Worm (Caenorhabditis elegans): ENCODE measurements around the gene F56D6.23.

Gene F56D6.23

DNA sequence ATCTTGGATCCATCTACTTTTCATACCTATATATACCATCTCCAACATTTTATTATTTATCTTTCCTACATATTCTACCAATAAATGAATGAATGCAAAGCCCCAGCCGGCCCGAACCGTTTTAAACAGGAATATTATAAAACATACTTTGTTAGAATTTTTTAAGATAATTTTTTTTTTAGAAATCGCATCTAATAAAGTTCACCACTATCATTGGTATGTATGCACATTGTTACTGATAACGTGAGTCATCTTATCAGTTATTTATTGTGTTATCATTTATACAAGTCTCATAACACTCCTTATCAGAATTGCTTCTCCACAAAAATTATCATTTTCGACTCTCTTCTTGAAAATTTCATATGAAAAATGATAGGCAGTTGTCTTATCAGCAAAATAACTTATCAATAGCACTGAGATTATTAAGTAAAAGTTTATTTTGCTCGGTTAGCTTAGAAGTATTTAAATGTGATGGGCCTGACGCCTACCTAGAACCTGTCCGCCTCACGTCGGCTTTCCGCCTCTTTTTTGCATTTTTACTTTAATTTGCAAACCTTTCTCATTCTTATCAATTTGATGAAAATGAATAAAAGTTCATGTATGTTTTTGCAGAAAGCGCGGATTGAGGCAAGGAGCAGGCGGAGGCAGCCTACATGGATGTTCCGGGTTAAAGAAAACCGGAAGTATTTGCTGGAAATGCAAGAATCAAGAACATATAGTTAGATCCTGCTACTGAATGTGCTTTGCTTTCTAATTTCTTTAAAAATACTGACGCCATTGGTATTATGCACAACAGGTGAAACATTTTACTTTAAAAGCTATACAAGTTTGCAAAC is 18.3 kb upstream of the F56D6.23 start, which contains the start of gene srz-62:
Gene srz-62, plus strand, starts transcription at position 786 of the 836 bp plus-strand sequence.
- no peak for TF ChIP-seq scrt-1 (GFP tag; IDR thresholded peaks at IDR 0.05)
- TF ChIP-seq tbx-37 (GFP tag; conservative IDR thresholded peaks at IDR 0.05) = no peak
- TF ChIP-seq aly-1 (tag; optimal IDR thresholded peaks at IDR 0.05) = no peak
- no peak for TF ChIP-seq hmg-4 (GFP tag; optimal IDR thresholded peaks at IDR 0.05)
- TF ChIP-seq flt-1 (GFP tag; IDR thresholded peaks at IDR 0.05) = no peak
- TF ChIP-seq B0310.2 (tag; optimal IDR thresholded peaks at IDR 0.05) = no peak
- no peak for TF ChIP-seq tra-4 (tag; optimal IDR thresholded peaks at IDR 0.05)
- TF ChIP-seq hmbx-1 (tag; optimal IDR thresholded peaks at IDR 0.05) = no peak

DNA sequence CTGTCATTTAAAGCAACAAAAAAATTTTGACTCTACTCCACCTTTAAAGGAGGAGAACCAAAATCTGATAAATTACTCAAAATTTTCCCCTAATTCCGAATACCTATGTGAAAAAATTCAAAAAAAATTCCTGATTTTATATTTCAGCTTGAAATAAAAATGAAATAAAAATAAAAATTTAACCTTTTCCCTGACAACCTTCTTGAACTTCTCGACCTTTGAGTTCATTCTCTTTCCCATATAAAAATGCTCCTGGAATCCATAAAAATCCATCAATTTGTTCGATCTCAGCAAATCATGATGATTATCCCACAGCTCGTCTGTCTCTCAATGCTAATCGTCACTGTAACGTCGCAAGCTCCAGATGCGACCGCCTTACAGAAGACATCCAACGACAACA is 15.3 kb upstream of the F56D6.23 start, which contains the start of gene F56D6.6:
Gene F56D6.6, plus strand, starts transcription at position 301 of the 400 bp plus-strand sequence.
- TF ChIP-seq tbx-11 (GFP tag; IDR thresholded peaks at IDR 0.05) = no peak
- no peak for TF ChIP-seq ets-7 (tag; optimal IDR thresholded peaks at IDR 0.05)
- TF ChIP-seq scrt-1 (GFP tag; IDR thresholded peaks at IDR 0.05) = no peak
- no peak for TF ChIP-seq pes-1 (GFP tag; IDR thresholded peaks at IDR 0.05)
- no peak for TF ChIP-seq hmbx-1 (tag; optimal IDR thresholded peaks at IDR 0.05)
- TF ChIP-seq ama-1 (optimal IDR thresholded peaks at IDR 0.05) = no peak
- TF ChIP-seq tbx-37 (GFP tag; conservative IDR thresholded peaks at IDR 0.05) = no peak
- TF ChIP-seq sea-1 (GFP tag; conservative IDR thresholded peaks at IDR 0.05) = no peak
- no peak for TF ChIP-seq B0310.2 (tag; optimal IDR thresholded peaks at IDR 0.05)
- no peak for TF ChIP-seq flt-1 (GFP tag; IDR thresholded peaks at IDR 0.05)
- TF ChIP-seq ceh-36 (tag; optimal IDR thresholded peaks at IDR 0.05) = no peak
- no peak for TF ChIP-seq ceh-13 (GFP tag; optimal IDR thresholded peaks at IDR 0.05)
- no peak for TF ChIP-seq hnd-1 (tag; optimal IDR thresholded peaks at IDR 0.05)
- no peak for TF ChIP-seq aly-1 (tag; optimal IDR thresholded peaks at IDR 0.05)
- TF ChIP-seq hmg-4 (GFP tag; optimal IDR thresholded peaks at IDR 0.05) = no peak
- no peak for TF ChIP-seq tra-4 (tag; optimal IDR thresholded peaks at IDR 0.05)
- no peak for TF ChIP-seq F13C5.2 (tag; optimal IDR thresholded peaks at IDR 0.05)

DNA sequence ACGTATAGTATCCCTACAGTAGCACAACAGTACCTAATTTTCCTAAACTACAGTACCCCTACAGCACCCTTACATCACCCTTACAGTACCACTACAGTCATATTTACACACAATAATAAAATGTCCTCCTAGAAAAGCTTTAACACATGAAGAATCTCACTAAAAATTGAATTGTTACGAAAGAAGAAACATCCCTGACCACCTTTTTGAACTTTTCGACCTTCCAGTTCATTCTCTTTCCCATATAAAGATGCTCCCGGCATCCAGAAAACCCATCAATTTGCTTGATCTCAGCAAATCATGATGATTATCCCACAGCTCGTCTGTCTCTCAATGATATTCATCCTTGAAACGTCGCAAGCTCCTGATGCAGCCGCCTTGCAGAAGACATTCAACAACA is 13.6 kb upstream of the F56D6.23 start, which contains the start of gene F56D6.21:
Gene F56D6.21, plus strand, starts transcription at position 301 of the 400 bp plus-strand sequence.
- TF ChIP-seq ama-1 (optimal IDR thresholded peaks at IDR 0.05) (no peak), flt-1 (GFP tag; IDR thresholded peaks at IDR 0.05) (no peak), hmg-4 (GFP tag; optimal IDR thresholded peaks at IDR 0.05) (no peak), sea-1 (GFP tag; conservative IDR thresholded peaks at IDR 0.05) (no peak), F13C5.2 (tag; optimal IDR thresholded peaks at IDR 0.05) (no peak), scrt-1 (GFP tag; IDR thresholded peaks at IDR 0.05) (no peak), ets-7 (tag; optimal IDR thresholded peaks at IDR 0.05) (no peak), ceh-13 (GFP tag; optimal IDR thresholded peaks at IDR 0.05) (no peak), aly-1 (tag; optimal IDR thresholded peaks at IDR 0.05) (no peak), tra-4 (tag; optimal IDR thresholded peaks at IDR 0.05) (no peak), hnd-1 (tag; optimal IDR thresholded peaks at IDR 0.05) (no peak), B0310.2 (tag; optimal IDR thresholded peaks at IDR 0.05) (no peak), pes-1 (GFP tag; IDR thresholded peaks at IDR 0.05) (no peak), tbx-37 (GFP tag; conservative IDR thresholded peaks at IDR 0.05) (no peak), hmbx-1 (tag; optimal IDR thresholded peaks at IDR 0.05) (no peak)

DNA sequence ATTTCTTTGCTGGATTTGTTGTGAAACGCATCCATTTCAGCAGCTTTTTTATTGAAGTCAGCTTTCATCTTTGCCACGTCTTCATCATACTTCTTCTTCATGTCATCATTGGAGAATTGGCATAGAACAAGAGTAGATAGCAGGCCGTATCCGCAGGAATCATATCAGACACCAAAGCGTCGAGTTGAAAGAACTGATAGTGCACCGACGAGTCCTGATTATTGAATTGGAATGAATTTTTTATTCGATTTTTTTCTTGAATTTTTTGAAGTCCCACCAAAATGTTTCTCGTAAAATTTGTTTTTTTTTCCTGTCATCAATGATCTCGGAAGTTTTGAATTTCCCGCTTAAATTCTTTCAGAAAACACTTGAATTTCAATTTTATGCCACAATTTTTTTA is 11.9 kb upstream of the F56D6.23 start, which contains the start of gene F56D6.11:
Gene F56D6.11, minus strand, starts transcription at position 101 of the 400 bp plus-strand sequence.
- TF ChIP-seq hnd-1 (tag; optimal IDR thresholded peaks at IDR 0.05) (no peak), F13C5.2 (tag; optimal IDR thresholded peaks at IDR 0.05) (no peak), ceh-13 (GFP tag; optimal IDR thresholded peaks at IDR 0.05) (no peak), ceh-36 (tag; optimal IDR thresholded peaks at IDR 0.05) (no peak), ets-7 (tag; optimal IDR thresholded peaks at IDR 0.05) (no peak), aly-1 (tag; optimal IDR thresholded peaks at IDR 0.05) (no peak), hmg-4 (GFP tag; optimal IDR thresholded peaks at IDR 0.05) (no peak), hmbx-1 (tag; optimal IDR thresholded peaks at IDR 0.05) (no peak), sea-1 (GFP tag; conservative IDR thresholded peaks at IDR 0.05) (no peak), scrt-1 (GFP tag; IDR thresholded peaks at IDR 0.05) (no peak), tbx-37 (GFP tag; conservative IDR thresholded peaks at IDR 0.05) (no peak), ama-1 (optimal IDR thresholded peaks at IDR 0.05) (no peak)

DNA sequence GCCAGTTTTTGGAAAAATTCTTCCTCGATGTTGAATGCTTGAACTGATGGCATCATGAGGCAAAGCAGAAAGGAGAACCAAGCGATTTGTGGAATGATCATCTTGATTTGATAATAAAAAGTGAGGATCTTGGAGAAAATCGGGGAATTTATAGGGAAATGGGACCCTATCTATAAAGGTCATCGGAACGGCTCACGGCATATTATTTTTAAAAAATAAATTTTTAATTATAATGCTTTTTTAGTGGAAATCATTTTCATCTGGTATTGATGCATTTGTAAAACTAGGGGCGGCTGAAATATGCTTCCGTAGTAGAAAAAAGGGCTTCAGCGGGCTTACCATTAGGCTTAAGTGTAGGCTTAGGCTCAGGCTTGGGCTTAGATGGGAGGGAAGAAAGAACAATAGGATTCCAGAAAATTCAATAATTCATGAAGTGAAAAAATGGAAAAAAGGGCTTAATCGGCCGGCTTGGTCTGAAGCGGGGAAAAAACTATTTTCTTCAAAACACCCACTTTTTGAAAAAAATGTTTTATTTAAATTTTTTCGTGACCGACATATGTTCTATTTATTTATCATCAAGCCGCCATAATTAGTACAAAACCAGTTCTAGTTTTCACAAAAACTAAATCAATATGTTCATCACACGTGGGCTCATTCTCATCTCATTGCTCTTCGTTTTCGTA is 10.6 kb upstream of the F56D6.23 start, which contains the start of the genes F56D6.22 and F56D6.12:
Gene F56D6.22, minus strand, starts transcription at position 101 of the 683 bp plus-strand sequence.
Gene F56D6.12, plus strand, starts transcription at position 633 of the 683 bp plus-strand sequence.
- TF ChIP-seq ets-7 (tag; optimal IDR thresholded peaks at IDR 0.05) = no peak
- TF ChIP-seq ama-1 (optimal IDR thresholded peaks at IDR 0.05) = no peak
- TF ChIP-seq scrt-1 (GFP tag; IDR thresholded peaks at IDR 0.05) = no peak
- no peak for TF ChIP-seq F13C5.2 (tag; optimal IDR thresholded peaks at IDR 0.05)
- TF ChIP-seq B0310.2 (tag; optimal IDR thresholded peaks at IDR 0.05) = no peak
- TF ChIP-seq hnd-1 (tag; optimal IDR thresholded peaks at IDR 0.05) = no peak
- no peak for TF ChIP-seq ceh-13 (GFP tag; optimal IDR thresholded peaks at IDR 0.05)
- TF ChIP-seq hmg-4 (GFP tag; optimal IDR thresholded peaks at IDR 0.05) = no peak
- TF ChIP-seq tbx-11 (GFP tag; IDR thresholded peaks at IDR 0.05) = no peak
- TF ChIP-seq ceh-36 (tag; optimal IDR thresholded peaks at IDR 0.05) = no peak
- TF ChIP-seq tbx-37 (GFP tag; conservative IDR thresholded peaks at IDR 0.05) = no peak
- no peak for TF ChIP-seq hmbx-1 (tag; optimal IDR thresholded peaks at IDR 0.05)

DNA sequence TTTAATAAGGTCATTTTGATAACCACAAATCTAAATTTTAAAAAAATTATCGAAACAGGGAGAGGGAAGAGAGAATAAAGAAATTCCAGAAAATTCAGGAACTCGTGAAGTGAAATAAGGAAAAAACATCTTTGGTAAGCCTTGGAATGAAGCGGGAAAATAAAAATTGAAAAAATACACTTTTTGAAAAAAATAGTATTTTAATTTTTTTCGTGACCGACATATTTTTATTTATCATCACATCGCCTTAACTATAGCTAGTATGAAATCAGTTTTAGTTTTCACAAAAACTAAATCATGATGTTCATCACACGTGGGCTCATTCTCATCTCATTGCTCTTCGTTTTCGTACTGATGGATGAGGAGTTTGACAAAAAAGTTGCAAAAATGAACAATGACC is 9.1 kb upstream of the F56D6.23 start, which contains the start of gene F56D6.13:
Gene F56D6.13, plus strand, starts transcription at position 301 of the 400 bp plus-strand sequence.
- TF ChIP-seq aly-1 (tag; optimal IDR thresholded peaks at IDR 0.05) (no peak), hnd-1 (tag; optimal IDR thresholded peaks at IDR 0.05) (no peak), flt-1 (GFP tag; IDR thresholded peaks at IDR 0.05) (no peak), ceh-13 (GFP tag; optimal IDR thresholded peaks at IDR 0.05) (no peak), B0310.2 (tag; optimal IDR thresholded peaks at IDR 0.05) (no peak), ama-1 (optimal IDR thresholded peaks at IDR 0.05) (no peak), ceh-36 (tag; optimal IDR thresholded peaks at IDR 0.05) (no peak), hmg-4 (GFP tag; optimal IDR thresholded peaks at IDR 0.05) (no peak), sea-1 (GFP tag; conservative IDR thresholded peaks at IDR 0.05) (no peak), tra-4 (tag; optimal IDR thresholded peaks at IDR 0.05) (no peak), tbx-37 (GFP tag; conservative IDR thresholded peaks at IDR 0.05) (no peak), hmbx-1 (tag; optimal IDR thresholded peaks at IDR 0.05) (no peak), scrt-1 (GFP tag; IDR thresholded peaks at IDR 0.05) (no peak), tbx-11 (GFP tag; IDR thresholded peaks at IDR 0.05) (no peak), ets-7 (tag; optimal IDR thresholded peaks at IDR 0.05) (no peak), F13C5.2 (tag; optimal IDR thresholded peaks at IDR 0.05) (no peak)
